Fruit fly (Drosophila melanogaster) whole organism, embryonic: ENCODE data around the gene Bet5.

Experiments used
- Asciz ChIP-seq: fragments of 200-800 bp; sonication (Bioruptor generic); optimal IDR thresholded peaks from 2 replicates; lab custom pipeline; 2017; ENCODE audit warnings: missing biosample characterization, mild to moderate bottlenecking, missing genetic modification characterization, missing genetic modification reagents
- Atf6 ChIP-seq: fragments of 200-800 bp; sonication (Bioruptor generic); IDR thresholded peaks from 2 replicates; pipeline ENCODE4 v1.3.6; 2022; ENCODE audit warnings: missing biosample characterization, missing genetic modification characterization
- B-H2 ChIP-seq: fragments of 200-800 bp; sonication (Bioruptor generic); optimal IDR thresholded peaks from 2 replicates; lab custom pipeline; 2018; ENCODE audit warnings: missing biosample characterization, mild to moderate bottlenecking, missing genetic modification characterization
- Bdp1 ChIP-seq: fragments of 200-800 bp; sonication (Bioruptor generic); optimal IDR thresholded peaks from 3 replicates; lab custom pipeline; 2016; ENCODE audit warnings: missing biosample characterization, missing genetic modification characterization
- CG10147 ChIP-seq: fragments of 200-800 bp; sonication (Bioruptor generic); optimal IDR thresholded peaks from 2 replicates; lab custom pipeline; 2019; ENCODE audit warnings: missing biosample characterization, mild to moderate bottlenecking, missing genetic modification characterization, moderate library complexity
- CG10366 ChIP-seq: fragments of 200-800 bp; sonication (Bioruptor generic); IDR thresholded peaks from 2 replicates; pipeline ENCODE4 v1.3.6; 2022; ENCODE audit warnings: missing biosample characterization, missing genetic modification characterization
- CG10431 ChIP-seq: fragments of 200-800 bp; sonication (Bioruptor generic); optimal IDR thresholded peaks from 3 replicates; lab custom pipeline; 2018; ENCODE audit warnings: missing biosample characterization, mild to moderate bottlenecking, missing genetic modification characterization
- CG10959 ChIP-seq: fragments of 200-800 bp; sonication (Bioruptor generic); IDR thresholded peaks from 2 replicates; pipeline ENCODE4 v1.3.6; 2022; ENCODE audit warnings: missing biosample characterization, missing genetic modification characterization
- CG12659 ChIP-seq: fragments of 200-800 bp; sonication (Bioruptor generic); optimal IDR thresholded peaks from 3 replicates; lab custom pipeline; 2017; ENCODE audit warnings: mild to moderate bottlenecking, missing biosample characterization, missing genetic modification reagents, missing genetic modification characterization
- CG13894 ChIP-seq: fragments of 200-800 bp; sonication (Bioruptor generic); optimal IDR thresholded peaks from 3 replicates; lab custom pipeline; 2018; ENCODE audit warnings: missing biosample characterization, mild to moderate bottlenecking, missing genetic modification characterization, moderate library complexity
- CG1529 ChIP-seq: fragments of 200-800 bp; sonication (Bioruptor generic); optimal IDR thresholded peaks from 3 replicates; lab custom pipeline; 2018; ENCODE audit warnings: missing biosample characterization, missing genetic modification characterization
- CG15601 ChIP-seq: fragments of 200-800 bp; sonication (Bioruptor generic); optimal IDR thresholded peaks from 3 replicates; lab custom pipeline; 2019; ENCODE audit warnings: missing biosample characterization, mild to moderate bottlenecking, missing genetic modification characterization, moderate library complexity
- CG1647 ChIP-seq: fragments of 200-800 bp; sonication (Bioruptor generic); optimal IDR thresholded peaks from 3 replicates; lab custom pipeline; 2016; ENCODE audit warnings: missing biosample characterization, missing genetic modification characterization
- CG17361 ChIP-seq: fragments of 200-800 bp; sonication (Bioruptor generic); IDR thresholded peaks from 3 replicates; pipeline ENCODE4 v1.3.6; 2022; ENCODE audit warnings: missing biosample characterization, missing genetic modification characterization
- CG18599 ChIP-seq: fragments of 200-800 bp; sonication (Bioruptor generic); optimal IDR thresholded peaks from 3 replicates; lab custom pipeline; 2017; ENCODE audit warnings: missing biosample characterization, missing genetic modification characterization, mild to moderate bottlenecking, moderate library complexity, missing genetic modification reagents
- CG3065 ChIP-seq: fragments of 200-800 bp; sonication (Bioruptor generic); optimal IDR thresholded peaks from 2 replicates; lab custom pipeline; 2016; ENCODE audit warnings: missing biosample characterization, missing genetic modification characterization
- CG3847 ChIP-seq: fragments of 200-800 bp; sonication (Bioruptor generic); IDR thresholded peaks from 2 replicates; pipeline ENCODE4 v1.3.6; 2022; ENCODE audit warnings: missing biosample characterization, missing genetic modification characterization
- CG4328 ChIP-seq: fragments of 200-800 bp; sonication (Bioruptor generic); optimal IDR thresholded peaks from 3 replicates; lab custom pipeline; 2017; ENCODE audit warnings: missing biosample characterization, missing genetic modification reagents, missing genetic modification characterization
- CG5180 ChIP-seq: fragments of 200-800 bp; sonication (Bioruptor generic); optimal IDR thresholded peaks from 3 replicates; lab custom pipeline; 2017; ENCODE audit warnings: missing biosample characterization, missing genetic modification characterization, mild to moderate bottlenecking, moderate library complexity, missing genetic modification reagents
- CG5953 ChIP-seq: fragments of 200-800 bp; sonication (Bioruptor generic); IDR thresholded peaks from 2 replicates; pipeline ENCODE4 v1.3.6; 2022; ENCODE audit warnings: missing biosample characterization, missing genetic modification characterization
- CG6175 ChIP-seq: fragments of 200-800 bp; sonication (Bioruptor generic); IDR thresholded peaks from 3 replicates; pipeline ENCODE4 v1.3.6; 2022; ENCODE audit warnings: missing biosample characterization, missing genetic modification characterization
- CG6765 ChIP-seq: fragments of 200-800 bp; sonication (Bioruptor generic); optimal IDR thresholded peaks from 3 replicates; lab custom pipeline; 2017; ENCODE audit warnings: missing biosample characterization, mild to moderate bottlenecking, missing genetic modification characterization
- CG6813 ChIP-seq: fragments of 200-800 bp; sonication (Bioruptor generic); optimal IDR thresholded peaks from 2 replicates; lab custom pipeline; 2017; ENCODE audit warnings: missing biosample characterization, missing genetic modification characterization, mild to moderate bottlenecking, moderate library complexity, missing genetic modification reagents
- CG7556 ChIP-seq: fragments of 200-800 bp; sonication (Bioruptor generic); optimal IDR thresholded peaks from 2 replicates; lab custom pipeline; 2017; ENCODE audit warnings: missing biosample characterization, mild to moderate bottlenecking, missing genetic modification characterization
- CG7987 ChIP-seq: fragments of 200-800 bp; sonication (Bioruptor generic); optimal IDR thresholded peaks from 2 replicates; lab custom pipeline; 2018; ENCODE audit warnings: missing biosample characterization, mild to moderate bottlenecking, missing genetic modification characterization, moderate library complexity
- CkIIα-i1 ChIP-seq: fragments of 200-800 bp; sonication (Bioruptor generic); IDR thresholded peaks from 2 replicates; pipeline ENCODE4 v1.3.6; 2022; ENCODE audit warnings: missing biosample characterization, missing genetic modification characterization
- CrebB ChIP-seq: fragments of 200-800 bp; sonication (Bioruptor generic); optimal IDR thresholded peaks from 3 replicates; lab custom pipeline; 2018; ENCODE audit warnings: missing biosample characterization, mild to moderate bottlenecking, missing genetic modification characterization
- Dek ChIP-seq: fragments of 200-800 bp; sonication (Bioruptor generic); optimal IDR thresholded peaks from 3 replicates; lab custom pipeline; 2019; ENCODE audit warnings: missing biosample characterization, mild to moderate bottlenecking, missing genetic modification characterization, moderate library complexity
- Ets65A ChIP-seq: fragments of 200-800 bp; sonication (Bioruptor generic); peaks from one replicate; lab custom pipeline; 2016; ENCODE audit warnings: missing biosample characterization, missing genetic modification characterization
- Hr78 ChIP-seq, 2 experiments: fragments of 200-800 bp in 1 of 2; fragments of >200 bp in 1 of 2; sonication (Bioruptor generic) in 1 of 2; optimal IDR thresholded peaks; 2 replicates each; lab custom pipeline; 2017 to 2019; ENCODE audit warnings: missing biosample characterization in 2 of 2, missing genetic modification characterization in 2 of 2, mild to moderate bottlenecking in 1 of 2, moderate library complexity in 1 of 2
- Med ChIP-seq: fragments of 200-800 bp; sonication (Bioruptor generic); peaks from one replicate; lab custom pipeline; 2016; ENCODE audit warnings: missing biosample characterization, missing genetic modification characterization, mild to moderate bottlenecking, inconsistent platforms, moderate library complexity
- NK7.1 ChIP-seq: fragments of 200-800 bp; sonication (Bioruptor generic); optimal IDR thresholded peaks from 3 replicates; lab custom pipeline; 2016; ENCODE audit warnings: missing biosample characterization, missing genetic modification characterization
- Rfx ChIP-seq: fragments of 200-800 bp; sonication (Bioruptor generic); IDR thresholded peaks from 2 replicates; pipeline ENCODE4 v1.3.6; 2022; ENCODE audit warnings: missing biosample characterization, missing genetic modification characterization
- Side ChIP-seq: fragments of 200-800 bp; sonication (Bioruptor generic); optimal IDR thresholded peaks from 2 replicates; lab custom pipeline; 2016; ENCODE audit warnings: missing biosample characterization, missing genetic modification characterization
- Sox102F ChIP-seq: fragments of 200-800 bp; sonication (Bioruptor generic); optimal IDR thresholded peaks from 2 replicates; lab custom pipeline; 2018; ENCODE audit warnings: missing biosample characterization, mild to moderate bottlenecking, missing genetic modification characterization, moderate library complexity
- bcd ChIP-seq: fragments of 200-800 bp; sonication (Bioruptor generic); optimal IDR thresholded peaks from 2 replicates; lab custom pipeline; 2017; ENCODE audit warnings: missing biosample characterization, mild to moderate bottlenecking, missing genetic modification characterization
- br ChIP-seq: fragments of >200 bp; optimal IDR thresholded peaks from 2 replicates; lab custom pipeline; 2017
- dysf ChIP-seq: fragments of 200-800 bp; sonication (Bioruptor generic); IDR thresholded peaks from 3 replicates; pipeline ENCODE4 v1.3.6; 2022; ENCODE audit warnings: missing biosample characterization, missing genetic modification characterization
- exex ChIP-seq: fragments of 200-800 bp; sonication (Bioruptor generic); optimal IDR thresholded peaks from 4 replicates; lab custom pipeline; 2018; ENCODE audit warnings: missing biosample characterization, mild to moderate bottlenecking, missing genetic modification characterization, moderate library complexity
- fd3F ChIP-seq: fragments of 200-800 bp; sonication (Bioruptor generic); optimal IDR thresholded peaks from 2 replicates; lab custom pipeline; 2018; ENCODE audit warnings: missing biosample characterization, mild to moderate bottlenecking, missing genetic modification characterization, moderate library complexity
- fd64A ChIP-seq: fragments of 200-800 bp; sonication (Bioruptor generic); optimal IDR thresholded peaks from 3 replicates; lab custom pipeline; 2018; ENCODE audit warnings: missing biosample characterization, mild to moderate bottlenecking, missing genetic modification characterization
- gem ChIP-seq: fragments of 200-800 bp; sonication (Bioruptor generic); optimal IDR thresholded peaks from 2 replicates; lab custom pipeline; 2019; ENCODE audit warnings: missing biosample characterization, mild to moderate bottlenecking, missing genetic modification characterization, moderate library complexity
- grau ChIP-seq: fragments of 200-800 bp; optimal IDR thresholded peaks from 3 replicates; lab custom pipeline; 2019; ENCODE audit warnings: missing biosample characterization, mild to moderate bottlenecking, missing genetic modification characterization, moderate library complexity
- h ChIP-seq: fragments of >200 bp; optimal IDR thresholded peaks from 2 replicates; lab custom pipeline; 2017
- jing ChIP-seq: fragments of 200-800 bp; sonication (Bioruptor generic); optimal IDR thresholded peaks from 2 replicates; lab custom pipeline; 2018; ENCODE audit warnings: missing biosample characterization, mild to moderate bottlenecking, missing genetic modification characterization
- lab ChIP-seq: fragments of 200-800 bp; sonication (Bioruptor generic); optimal IDR thresholded peaks from 3 replicates; lab custom pipeline; 2017; ENCODE audit warnings: missing biosample characterization, missing genetic modification characterization, mild to moderate bottlenecking, moderate library complexity, missing genetic modification reagents
- luna ChIP-seq: fragments of 200-800 bp; sonication (Bioruptor generic); optimal IDR thresholded peaks from 2 replicates; lab custom pipeline; 2016; ENCODE audit warnings: missing biosample characterization, missing genetic modification characterization
- nerfin-1 ChIP-seq: fragments of 200-800 bp; sonication (Bioruptor generic); optimal IDR thresholded peaks from 3 replicates; lab custom pipeline; 2019; ENCODE audit warnings: missing biosample characterization, mild to moderate bottlenecking, missing genetic modification characterization, moderate library complexity
- rib ChIP-seq: fragments of 200-800 bp; sonication (Bioruptor generic); IDR thresholded peaks from 2 replicates; pipeline ENCODE4 v1.3.6; 2022; ENCODE audit warnings: missing biosample characterization, missing genetic modification characterization
- scrt ChIP-seq: fragments of 200-800 bp; sonication (Bioruptor generic); optimal IDR thresholded peaks from 2 replicates; lab custom pipeline; 2018; ENCODE audit warnings: missing biosample characterization, mild to moderate bottlenecking, missing genetic modification characterization, moderate library complexity
- vvl ChIP-seq: fragments of 200-800 bp; sonication (Bioruptor generic); IDR thresholded peaks from 2 replicates; pipeline ENCODE4 v1.3.6; 2022; ENCODE audit warnings: missing biosample characterization, missing genetic modification characterization

Bet5 gene

dm6 chr3R:30198793-30199192 lies 18.8 kb downstream of the Bet5 start (continued):
- TF ChIP-seq CG5180 (GFP tag; lab: Kevin White, UChicago) (peak; percentile 1), CG3065 (GFP tag; lab: Kevin White, UChicago) (no peak), Sox102F (no peak), CG4328 (GFP tag; lab: Kevin White, UChicago) (peak; percentile 39), scrt (GFP tag; lab: Kevin White, UChicago) (peak; percentile 20), CG6813 (GFP tag; lab: Kevin White, UChicago) (no peak), grau (tag; lab: Kevin White, UChicago) (peak; percentile 3), fd64A (GFP tag; lab: Kevin White, UChicago) (no peak), jing (no peak), B-H2 (GFP tag; lab: Kevin White, UChicago) (peak; percentile 62), CG7987 (GFP tag; lab: Kevin White, UChicago) (no peak), Bdp1 (GFP tag; lab: Kevin White, UChicago) (no peak), Hr78 (GFP tag; optimal IDR thresholded peaks at IDR 0.05; lab: Kevin White, UChicago) (no peak), CkIIα-i1 (GFP tag; lab: Robert Waterston, UW) (no peak), Atf6 (GFP tag; lab: Robert Waterston, UW) (peak; percentile 58), rib (GFP tag; lab: Robert Waterston, UW) (peak; percentile 36; the same call in 1 of the 2 replicates), dysf (GFP tag; lab: Robert Waterston, UW) (peak; percentile 12; the same call in 1 of the 3 replicates), gem (tag; lab: Kevin White, UChicago) (peak; percentile 10), CG12659 (peak; percentile 19), luna (GFP tag; lab: Kevin White, UChicago) (no peak), CG3847 (GFP tag; lab: Robert Waterston, UW) (0 out of 2 replicates have a peak, but pooled peaks have one; percentile 8), vvl (GFP tag; lab: Robert Waterston, UW) (no peak), CG10147 (GFP tag; lab: Kevin White, UChicago) (peak; percentile 5), Rfx (GFP tag; lab: Robert Waterston, UW) (peak; percentile 43; the same call in 1 of the 2 replicates), Ets65A (GFP tag; lab: Kevin White, UChicago) (peak; percentile 57), Side (GFP tag; lab: Kevin White, UChicago) (no peak), Med (GFP tag; lab: Kevin White, UChicago) (peak; percentile 89), bcd (GFP tag; lab: Kevin White, UChicago) (peak; percentile 1), CG10959 (GFP tag; lab: Robert Waterston, UW) (no peak), fd3F (GFP tag; lab: Kevin White, UChicago) (peak; percentile 23), CG10366 (0 out of 2 replicates have a peak, but pooled peaks have one; percentile 14), CG1647 (GFP tag; lab: Kevin White, UChicago) (peak; percentile 11), CG6175 (GFP tag; lab: Robert Waterston, UW) (no peak), Asciz (peak; percentile 18), CG17361 (GFP tag; lab: Robert Waterston, UW) (no peak), br (no peak), CG10431 (GFP tag; lab: Kevin White, UChicago) (peak; percentile 42), CG18599 (GFP tag; lab: Kevin White, UChicago) (peak; percentile 80), Dek (tag; lab: Kevin White, UChicago) (peak; percentile 0), lab (GFP tag; lab: Kevin White, UChicago) (peak; percentile 62), CG13894 (tag; lab: Kevin White, UChicago) (peak; percentile 65), NK7.1 (GFP tag; lab: Kevin White, UChicago) (no peak), CG5953 (GFP tag; lab: Robert Waterston, UW) (no peak), CG15601 (tag; lab: Kevin White, UChicago) (peak; percentile 28), h (no peak), CG7556 (GFP tag; lab: Kevin White, UChicago) (no peak), CG1529 (GFP tag; lab: Kevin White, UChicago) (no peak), CrebB (tag; lab: Kevin White, UChicago) (peak; percentile 33), CG6765 (GFP tag; lab: Kevin White, UChicago) (peak; percentile 73), exex (tag; lab: Kevin White, UChicago) (no peak), nerfin-1 (tag; lab: Kevin White, UChicago) (no peak)
